Worm (Caenorhabditis elegans) whole organism, L3 larva: Measurements from ENCODE around the gene F26D2.10.

Experiments
- ZK546.5 ChIP-seq: sonication (generic microtip); optimal IDR thresholded peaks from 2 replicates; lab custom pipeline; 2017; ENCODE audit warnings: missing biosample characterization, missing genetic modification characterization
- aly-2 ChIP-seq: fragments of 150-350 bp; optimal IDR thresholded peaks from 2 replicates; lab custom pipeline; 2014; ENCODE audit warnings: missing biosample characterization, missing genetic modification characterization
- ama-1 ChIP-seq: fragments of 150-350 bp; optimal IDR thresholded peaks from 2 replicates; lab custom pipeline; 2018
- ceh-16 ChIP-seq: sonication (generic microtip); optimal IDR thresholded peaks from 2 replicates; lab custom pipeline; 2017; ENCODE audit warnings: missing biosample characterization, missing genetic modification characterization
- ceh-28 ChIP-seq: fragments of 150-350 bp; optimal IDR thresholded peaks from 2 replicates; lab custom pipeline; 2014; ENCODE audit warnings: missing biosample characterization, missing genetic modification reagents, missing genetic modification characterization
- ceh-82 ChIP-seq: fragments of 150-350 bp; optimal IDR thresholded peaks from 2 replicates; lab custom pipeline; 2014; ENCODE audit warnings: missing biosample characterization, missing genetic modification characterization
- daf-12 ChIP-seq: fragments of 150-350 bp; optimal IDR thresholded peaks from 2 replicates; lab custom pipeline; 2014; ENCODE audit warnings: missing biosample characterization, missing genetic modification reagents, missing genetic modification characterization
- egl-27 ChIP-seq: sonication (generic microtip); optimal IDR thresholded peaks from 4 replicates; lab custom pipeline; 2017; ENCODE audit warnings: missing biosample characterization, missing genetic modification reagents, missing genetic modification characterization
- egl-5 ChIP-seq: fragments of 150-350 bp; optimal IDR thresholded peaks from 2 replicates; lab custom pipeline; 2017; ENCODE audit warnings: missing biosample characterization, missing genetic modification reagents, missing genetic modification characterization, inconsistent platforms
- fkh-2 ChIP-seq: fragments of 150-350 bp; optimal IDR thresholded peaks from 2 replicates; lab custom pipeline; 2014; ENCODE audit warnings: missing biosample characterization, missing genetic modification reagents, missing genetic modification characterization
- fos-1 ChIP-seq: fragments of 150-350 bp; optimal IDR thresholded peaks from 2 replicates; lab custom pipeline; 2014; ENCODE audit warnings: missing biosample characterization, missing genetic modification characterization
- lin-15B ChIP-seq: fragments of 150-350 bp; optimal IDR thresholded peaks from 2 replicates; lab custom pipeline; 2014; ENCODE audit warnings: missing biosample characterization, missing genetic modification characterization
- lin-39 ChIP-seq: fragments of 150-350 bp; optimal IDR thresholded peaks from 2 replicates; lab custom pipeline; 2018; ENCODE audit warnings: missing biosample characterization, missing genetic modification reagents, missing genetic modification characterization
- lsy-12 ChIP-seq: sonication (generic microtip); optimal IDR thresholded peaks from 2 replicates; lab custom pipeline; 2016; ENCODE audit warnings: mild to moderate bottlenecking, missing genetic modification characterization, missing compliant biosample characterization
- mml-1 ChIP-seq: fragments of 150-350 bp; sonication (generic microtip); optimal IDR thresholded peaks from 3 replicates; lab custom pipeline; 2014; ENCODE audit warnings: missing biosample characterization, missing genetic modification characterization
- nfya-1 ChIP-seq: sonication (generic microtip); optimal IDR thresholded peaks from 2 replicates; lab custom pipeline; 2017; ENCODE audit warnings: missing genetic modification characterization, mild to moderate bottlenecking, missing compliant biosample characterization, antibody characterized with exemption, moderate library complexity; ENCODE audit not compliant: insufficient read depth
- nhr-11 ChIP-seq: fragments of 150-350 bp; optimal IDR thresholded peaks from 2 replicates; lab custom pipeline; 2014; ENCODE audit warnings: missing biosample characterization, missing genetic modification characterization
- nhr-12 ChIP-seq: fragments of 150-350 bp; optimal IDR thresholded peaks from 2 replicates; lab custom pipeline; 2014; ENCODE audit warnings: missing biosample characterization, missing genetic modification characterization
- nhr-23 ChIP-seq: fragments of 150-350 bp; optimal IDR thresholded peaks from 2 replicates; lab custom pipeline; 2014; ENCODE audit warnings: missing biosample characterization, missing genetic modification reagents, missing genetic modification characterization
- nhr-237 ChIP-seq: fragments of 150-350 bp; optimal IDR thresholded peaks from 2 replicates; lab custom pipeline; 2014; ENCODE audit warnings: missing biosample characterization, missing genetic modification characterization
- nhr-25 ChIP-seq: sonication (generic microtip); optimal IDR thresholded peaks from 2 replicates; lab custom pipeline; 2017; ENCODE audit warnings: missing biosample characterization, missing genetic modification characterization
- nhr-28 ChIP-seq: fragments of 150-350 bp; optimal IDR thresholded peaks from 2 replicates; lab custom pipeline; 2014; ENCODE audit warnings: missing biosample characterization, missing genetic modification characterization
- nhr-43 ChIP-seq: sonication (generic microtip); optimal IDR thresholded peaks from 2 replicates; lab custom pipeline; 2016; ENCODE audit warnings: mild to moderate bottlenecking, missing genetic modification characterization, missing compliant biosample characterization; ENCODE audit not compliant: poor library complexity, severe bottlenecking
- nhr-67 ChIP-seq: fragments of 150-350 bp; optimal IDR thresholded peaks from 2 replicates; lab custom pipeline; 2014; ENCODE audit warnings: missing biosample characterization, missing genetic modification characterization
- pha-4 ChIP-seq: fragments of 150-350 bp; optimal IDR thresholded peaks from 2 replicates; lab custom pipeline; 2014; ENCODE audit warnings: missing biosample characterization, missing genetic modification reagents, missing genetic modification characterization
- sea-2 ChIP-seq: fragments of 150-350 bp; sonication (generic microtip); optimal IDR thresholded peaks from 4 replicates; lab custom pipeline; 2014; ENCODE audit warnings: missing biosample characterization, missing genetic modification reagents, missing genetic modification characterization
- skn-1 ChIP-seq: fragments of 150-350 bp; optimal IDR thresholded peaks from 2 replicates; lab custom pipeline; 2014; ENCODE audit warnings: missing biosample characterization, missing genetic modification characterization
- snpc-4 ChIP-seq: fragments of 150-350 bp; optimal IDR thresholded peaks from 2 replicates; lab custom pipeline; 2014; ENCODE audit warnings: missing biosample characterization, missing genetic modification characterization
- tbx-2 ChIP-seq: sonication (generic microtip); optimal IDR thresholded peaks from 2 replicates; lab custom pipeline; 2016; ENCODE audit warnings: mild to moderate bottlenecking, missing genetic modification characterization, missing compliant biosample characterization
- unc-39 ChIP-seq: sonication (generic microtip); optimal IDR thresholded peaks from 4 replicates; lab custom pipeline; 2017; ENCODE audit warnings: missing biosample characterization, missing genetic modification characterization
- unc-62 ChIP-seq: fragments of 150-350 bp; sonication (generic microtip); optimal IDR thresholded peaks from 4 replicates; lab custom pipeline; 2014; ENCODE audit warnings: missing biosample characterization, missing genetic modification reagents, missing genetic modification characterization
- zag-1 ChIP-seq: fragments of 150-350 bp; optimal IDR thresholded peaks from 2 replicates; lab custom pipeline; 2014; ENCODE audit warnings: missing biosample characterization, missing genetic modification characterization
- ztf-4 ChIP-seq: fragments of 150-350 bp; optimal IDR thresholded peaks from 2 replicates; lab custom pipeline; 2014; ENCODE audit warnings: missing biosample characterization, missing genetic modification characterization

F26D2.10 gene

DNA sequence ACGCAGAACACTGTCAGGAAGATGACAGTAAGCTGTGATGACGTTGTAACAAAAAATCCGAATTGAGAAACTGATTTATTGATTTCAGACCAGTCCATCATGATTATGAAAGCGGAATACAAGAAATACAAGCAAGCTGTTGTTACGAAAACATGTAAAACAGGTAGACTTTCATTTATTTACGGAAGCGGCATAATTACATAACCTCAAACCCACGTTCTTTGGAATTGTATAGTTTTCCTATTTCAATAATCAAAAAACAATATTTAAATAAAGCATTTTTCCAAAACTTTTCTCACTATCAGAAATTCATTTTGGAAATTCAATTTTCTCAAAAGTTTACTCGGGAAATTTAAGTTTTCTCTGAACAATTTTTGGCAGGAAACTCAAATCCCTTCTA is 29.3 kb upstream of the F26D2.10 start, which contains the start of gene str-15:
Gene str-15, minus strand, starts transcription at position 101 of the 400 bp plus-strand sequence.
- TF ChIP-seq egl-27 (tag; lab: Kevin White, UChicago) (no peak), unc-62 (GFP tag; lab: Kevin White, UChicago) (no peak)

DNA sequence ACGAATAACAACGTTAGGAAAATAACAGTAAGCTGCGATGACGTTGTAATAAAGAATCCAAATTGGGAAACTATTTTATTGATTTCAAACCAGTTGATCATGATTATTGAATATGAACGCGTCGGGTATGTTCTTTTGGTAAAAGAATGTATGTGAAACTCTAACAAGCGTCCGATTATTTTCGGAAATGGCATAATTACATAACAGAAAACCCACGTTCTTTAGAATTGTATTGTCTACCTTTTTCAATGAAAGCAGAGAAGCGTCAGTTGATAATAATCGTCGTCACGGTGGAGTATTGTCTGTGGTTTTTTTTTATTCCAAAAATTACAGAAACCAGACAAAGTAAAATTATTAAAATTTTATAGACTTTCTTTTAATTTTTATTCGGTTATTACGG is 25.7 kb upstream of the F26D2.10 start, which contains the start of gene str-14:
Gene str-14, minus strand, starts transcription at position 101 of the 400 bp plus-strand sequence.
- TF ChIP-seq fkh-2 (no peak), nhr-25 (tag; lab: Kevin White, UChicago) (no peak), fos-1 (tag; lab: Kevin White, UChicago) (no peak), daf-12 (tag; lab: Kevin White, UChicago) (no peak)
- TF ChIP-seq, all 47 proteins: peak for 0

DNA sequence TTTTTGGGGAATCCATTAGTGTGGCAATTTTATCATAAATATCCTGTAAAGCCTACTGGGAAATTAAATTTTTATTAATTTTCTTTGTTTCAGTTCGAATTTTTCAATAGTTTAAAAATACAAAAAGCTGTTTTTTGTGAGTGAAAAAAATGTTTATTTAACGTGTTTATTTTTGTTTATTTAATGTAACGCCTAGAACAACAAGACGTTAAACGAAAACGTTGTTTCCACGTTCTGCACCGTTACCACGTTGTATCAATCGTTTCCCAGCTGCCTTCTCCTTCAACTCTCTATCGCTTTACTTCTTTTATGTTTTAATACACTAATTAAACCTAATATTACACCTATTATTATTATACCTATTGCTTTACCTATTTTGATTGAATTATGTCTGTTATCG is 18.3 kb upstream of the F26D2.10 start, which contains the start of gene T08G3.13:
Gene T08G3.13, plus strand, starts transcription at position 301 of the 400 bp plus-strand sequence.
- TF ChIP-seq nhr-237 (tag; lab: Kevin White, UChicago): no peak
- TF ChIP-seq nhr-23: no peak
- TF ChIP-seq nhr-11 (tag; lab: Kevin White, UChicago): no peak
- TF ChIP-seq fkh-2: no peak
- no peak for TF ChIP-seq egl-5
- no peak for TF ChIP-seq tbx-2 (tag; lab: Kevin White, UChicago)
- TF ChIP-seq, all 47 proteins: peak for 0

DNA sequence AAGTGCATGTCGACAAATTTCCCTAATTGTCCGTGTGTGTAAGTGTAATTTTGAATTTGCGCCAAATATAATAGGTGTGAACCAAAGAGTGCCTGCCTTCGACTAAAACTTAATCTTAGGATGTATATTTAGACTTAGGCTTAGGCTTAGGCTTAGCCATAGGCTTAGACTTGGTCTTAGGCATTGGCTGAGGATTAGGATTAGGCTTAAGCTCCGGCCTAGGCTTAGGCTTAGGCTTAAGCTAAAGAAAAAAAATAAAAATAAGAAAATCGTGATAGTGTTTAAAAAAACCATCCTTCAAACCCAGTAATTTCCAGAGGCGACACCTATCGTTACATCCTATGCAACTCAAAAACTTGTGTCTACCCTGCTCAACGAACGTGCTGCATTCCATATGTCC is 16.8 kb upstream of the F26D2.10 start:
- TF ChIP-seq ceh-16: no peak
- TF ChIP-seq nhr-23: no peak
- no peak for TF ChIP-seq snpc-4 (tag; lab: Kevin White, UChicago)
- no peak for TF ChIP-seq nhr-28
- TF ChIP-seq lin-15B (tag; lab: Kevin White, UChicago): no peak
- TF ChIP-seq tbx-2 (tag; lab: Kevin White, UChicago): no peak
- no peak for TF ChIP-seq nhr-25 (tag; lab: Kevin White, UChicago)
- TF ChIP-seq ZK546.5: no peak
- TF ChIP-seq zag-1 (tag; lab: Kevin White, UChicago): no peak
- TF ChIP-seq, all 47 proteins: peak for 0

DNA sequence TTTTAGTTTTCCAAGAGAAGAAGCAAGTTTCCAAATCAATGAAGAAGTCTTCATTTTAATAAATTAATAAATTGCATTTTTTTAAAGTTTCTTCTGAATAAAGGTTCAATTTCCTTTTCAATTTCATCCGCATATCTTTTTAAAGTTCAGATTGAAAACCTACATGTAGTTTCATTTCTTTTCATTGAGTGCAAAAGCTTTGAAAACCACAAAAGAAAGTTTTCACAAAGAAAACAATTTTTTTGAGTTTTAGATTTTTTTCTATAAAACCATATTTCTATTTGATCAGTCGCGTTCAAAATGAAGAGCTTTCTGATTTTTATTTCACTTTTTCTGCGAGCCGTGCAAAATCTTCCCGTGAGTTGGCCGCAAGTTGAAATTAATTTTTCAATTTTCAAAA is 16.3 kb upstream of the F26D2.10 start, which contains the start of gene T08G3.6:
Gene T08G3.6, plus strand, starts transcription at position 301 of the 400 bp plus-strand sequence.
- TF ChIP-seq nhr-12 (tag; lab: Kevin White, UChicago) (no peak), nhr-43 (no peak), unc-62 (GFP tag; lab: Kevin White, UChicago) (no peak), ceh-28 (tag; lab: Kevin White, UChicago) (no peak), nhr-11 (tag; lab: Kevin White, UChicago) (no peak), mml-1 (tag; lab: Kevin White, UChicago) (no peak), nfya-1 (no peak), tbx-2 (tag; lab: Kevin White, UChicago) (no peak), fos-1 (tag; lab: Kevin White, UChicago) (no peak), lin-39 (tag; lab: Kevin White, UChicago) (no peak), ama-1 (no peak), nhr-23 (no peak), nhr-67 (tag; lab: Kevin White, UChicago) (no peak), pha-4 (tag; lab: Kevin White, UChicago) (no peak), aly-2 (tag; lab: Kevin White, UChicago) (no peak), ceh-82 (no peak)

DNA sequence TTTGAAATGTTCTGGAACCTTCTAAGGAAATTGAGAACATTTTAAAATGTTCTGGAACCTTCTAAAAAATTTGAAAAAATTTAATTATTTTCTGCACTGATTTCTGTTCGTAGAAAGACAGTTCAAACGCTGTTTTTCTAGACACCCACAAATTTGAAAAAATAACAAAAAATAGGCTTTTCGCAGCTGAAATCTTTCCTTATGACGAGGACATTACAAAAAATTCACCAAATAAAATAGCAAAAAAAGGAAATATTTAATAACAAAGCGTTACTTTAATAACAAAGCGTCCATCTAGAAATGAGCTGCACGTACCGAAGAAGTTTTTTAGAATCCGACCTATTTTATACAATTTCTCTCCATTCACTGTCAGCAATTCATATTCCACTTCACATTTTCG is 14.2 kb upstream of the F26D2.10 start, which contains the start of gene srh-141:
Gene srh-141, plus strand, starts transcription at position 301 of the 400 bp plus-strand sequence.
- TF ChIP-seq fos-1 (tag; lab: Kevin White, UChicago): no peak
- no peak for TF ChIP-seq nhr-25 (tag; lab: Kevin White, UChicago)
- TF ChIP-seq skn-1 (tag; lab: Kevin White, UChicago): no peak
- TF ChIP-seq nhr-12 (tag; lab: Kevin White, UChicago): no peak
- no peak for TF ChIP-seq sea-2 (GFP tag; lab: Kevin White, UChicago)

DNA sequence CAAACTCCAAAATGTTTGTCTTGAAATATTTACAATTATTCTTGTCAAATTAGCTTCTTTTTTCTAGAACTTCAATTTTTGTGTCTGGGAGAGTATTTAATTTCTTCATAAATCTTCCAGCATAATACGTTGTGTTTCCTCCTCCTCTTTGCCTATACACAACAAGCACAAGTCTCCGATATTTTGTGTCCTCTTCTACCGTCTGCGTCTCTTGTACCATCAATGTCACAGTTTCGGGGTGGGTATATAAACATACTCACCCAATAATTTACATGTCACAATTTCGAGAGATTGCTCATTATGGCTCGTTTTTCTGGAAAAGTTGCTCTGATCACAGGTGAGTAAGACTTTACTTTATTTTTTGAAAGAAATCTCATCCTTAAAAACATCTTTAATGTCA is 8.1 kb upstream of the F26D2.10 start, which contains the start of gene F26D2.15:
Gene F26D2.15, plus strand, starts transcription at position 301 of the 400 bp plus-strand sequence.
- TF ChIP-seq nhr-11 (tag; lab: Kevin White, UChicago): no peak
- TF ChIP-seq aly-2 (tag; lab: Kevin White, UChicago): no peak
- no peak for TF ChIP-seq nhr-23
- no peak for TF ChIP-seq unc-39 (tag; lab: Kevin White, UChicago)
- no peak for TF ChIP-seq zag-1 (tag; lab: Kevin White, UChicago)
- no peak for TF ChIP-seq ztf-4 (tag; lab: Kevin White, UChicago)
- no peak for TF ChIP-seq nfya-1
- no peak for TF ChIP-seq pha-4 (tag; lab: Kevin White, UChicago)
- TF ChIP-seq nhr-67 (tag; lab: Kevin White, UChicago): no peak
- no peak for TF ChIP-seq egl-27 (tag; lab: Kevin White, UChicago)
- no peak for TF ChIP-seq lsy-12
- no peak for TF ChIP-seq snpc-4 (tag; lab: Kevin White, UChicago)
- TF ChIP-seq, all 47 proteins: peak for 0
